Worm (Caenorhabditis elegans): ENCODE results near the gene srt-54.

- TF ChIP-seq elt-1 (tag; optimal IDR thresholded peaks at IDR 0.05; ENCODE audit: borderline replicate concordance, insufficient read depth) (no peak), ceh-43 (GFP tag; optimal IDR thresholded peaks at IDR 0.05) (no peak), snpc-4 (tag; optimal IDR thresholded peaks at IDR 0.05) (no peak), lin-13 (tag; optimal IDR thresholded peaks at IDR 0.05) (no peak), nhr-28 (tag; optimal IDR thresholded peaks at IDR 0.05) (no peak), lsy-2 (tag; optimal IDR thresholded peaks at IDR 0.05) (no peak), unc-39 (tag; optimal IDR thresholded peaks at IDR 0.05) (no peak), nhr-237 (tag; optimal IDR thresholded peaks at IDR 0.05) (no peak), hlh-1 (tag; optimal IDR thresholded peaks at IDR 0.05) (no peak), mep-1 (tag; optimal IDR thresholded peaks at IDR 0.05) (no peak), sem-2 (GFP tag; optimal IDR thresholded peaks at IDR 0.05) (no peak), pha-4 (tag; optimal IDR thresholded peaks at IDR 0.05) (no peak)
Observed at ce11 chrII:87937-88336, 29.1 kb upstream of the srt-54 start.
